Fruit fly (Drosophila melanogaster) whole organism, embryonic: ENCODE results near the gene CG43980.
A peak's percentile ranks its signal among the peaks of the same experiment; 100 is the strongest.

Experiments used
- Atf6 ChIP-seq: fragments of 200-800 bp; sonication (Bioruptor generic); IDR thresholded peaks from 2 replicates; pipeline ENCODE4 v1.3.6; 2022; ENCODE audit warnings: missing biosample characterization, missing genetic modification characterization
- Bgb ChIP-seq: fragments of 200-800 bp; sonication (Bioruptor generic); IDR thresholded peaks from 2 replicates; pipeline ENCODE4 v1.3.6; 2022; ENCODE audit warnings: missing biosample characterization, missing genetic modification characterization; ENCODE audit not compliant: partially characterized antibody
- CG10209 ChIP-seq: fragments of 200-800 bp; sonication (Bioruptor generic); optimal IDR thresholded peaks from 3 replicates; lab custom pipeline; 2017; ENCODE audit warnings: missing biosample characterization, mild to moderate bottlenecking, missing genetic modification characterization, missing genetic modification reagents
- CG12104 ChIP-seq: fragments of 200-800 bp; sonication (Bioruptor generic); optimal IDR thresholded peaks from 3 replicates; lab custom pipeline; 2016; ENCODE audit warnings: missing biosample characterization, missing genetic modification characterization
- CG1233 ChIP-seq: fragments of 200-800 bp; sonication (Bioruptor generic); optimal IDR thresholded peaks from 4 replicates; lab custom pipeline; 2018; ENCODE audit warnings: missing biosample characterization, mild to moderate bottlenecking, missing genetic modification characterization
- CG13296 ChIP-seq: fragments of 200-800 bp; sonication (Bioruptor generic); optimal IDR thresholded peaks from 3 replicates; lab custom pipeline; 2018; ENCODE audit warnings: missing biosample characterization, mild to moderate bottlenecking, missing genetic modification characterization
- CG15269 ChIP-seq: fragments of 200-800 bp; sonication (Bioruptor generic); optimal IDR thresholded peaks from 2 replicates; lab custom pipeline; 2018; ENCODE audit warnings: missing biosample characterization, mild to moderate bottlenecking, missing genetic modification characterization, moderate library complexity
- CG2120 ChIP-seq: fragments of 200-800 bp; sonication (Bioruptor generic); optimal IDR thresholded peaks from 3 replicates; lab custom pipeline; 2016; ENCODE audit warnings: missing biosample characterization, missing genetic modification characterization
- CG2712 ChIP-seq: fragments of 200-800 bp; optimal IDR thresholded peaks from 3 replicates; lab custom pipeline; 2019; ENCODE audit warnings: missing biosample characterization, mild to moderate bottlenecking, missing genetic modification characterization, moderate library complexity
- CG32532 ChIP-seq: fragments of 200-800 bp; sonication (Bioruptor generic); IDR thresholded peaks from 2 replicates; pipeline ENCODE4 v1.3.6; 2022; ENCODE audit warnings: missing biosample characterization, missing genetic modification characterization
- CG5953 ChIP-seq: fragments of 200-800 bp; sonication (Bioruptor generic); IDR thresholded peaks from 2 replicates; pipeline ENCODE4 v1.3.6; 2022; ENCODE audit warnings: missing biosample characterization, missing genetic modification characterization
- CG7963 ChIP-seq: fragments of 200-800 bp; sonication (Bioruptor generic); IDR thresholded peaks from 3 replicates; pipeline ENCODE4 v1.3.6; 2022; ENCODE audit warnings: missing biosample characterization, missing genetic modification characterization; ENCODE audit not compliant: partially characterized antibody
- CG8388 ChIP-seq: fragments of 200-800 bp; sonication (Bioruptor generic); optimal IDR thresholded peaks from 2 replicates; lab custom pipeline; 2019; ENCODE audit warnings: missing biosample characterization, mild to moderate bottlenecking, missing genetic modification characterization, moderate library complexity
- CG9215 ChIP-seq: fragments of 200-800 bp; sonication (Bioruptor generic); IDR thresholded peaks from 2 replicates; pipeline ENCODE4 v1.3.6; 2022; ENCODE audit warnings: missing biosample characterization, missing genetic modification characterization
- CHES-1-like ChIP-seq: fragments of 200-800 bp; sonication (Bioruptor generic); optimal IDR thresholded peaks from 2 replicates; lab custom pipeline; 2016; ENCODE audit warnings: missing biosample characterization, missing genetic modification characterization
- Deaf1 ChIP-seq: fragments of 200-800 bp; optimal IDR thresholded peaks from 3 replicates; lab custom pipeline; 2019; ENCODE audit warnings: missing biosample characterization, mild to moderate bottlenecking, missing genetic modification characterization, moderate library complexity
- Doc3 ChIP-seq: fragments of 200-800 bp; sonication (Bioruptor generic); IDR thresholded peaks from 3 replicates; pipeline ENCODE4 v1.3.6; 2022; ENCODE audit warnings: missing biosample characterization, missing genetic modification characterization; ENCODE audit not compliant: partially characterized antibody
- ERR ChIP-seq: fragments of 200-800 bp; sonication (Bioruptor generic); optimal IDR thresholded peaks from 2 replicates; lab custom pipeline; 2016; ENCODE audit warnings: missing biosample characterization, missing genetic modification characterization
- Ets65A ChIP-seq: fragments of 200-800 bp; sonication (Bioruptor generic); peaks from one replicate; lab custom pipeline; 2016; ENCODE audit warnings: missing biosample characterization, missing genetic modification characterization
- HLHmδ ChIP-seq: fragments of 200-800 bp; sonication (Bioruptor generic); optimal IDR thresholded peaks from 2 replicates; lab custom pipeline; 2018; ENCODE audit warnings: missing biosample characterization, mild to moderate bottlenecking, missing genetic modification characterization, moderate library complexity
- Hr3 ChIP-seq: fragments of 200-800 bp; sonication (Bioruptor generic); optimal IDR thresholded peaks from 3 replicates; lab custom pipeline; 2016; ENCODE audit warnings: missing biosample characterization, missing genetic modification characterization
- Kr ChIP-seq: fragments of 200-800 bp; sonication (Bioruptor generic); optimal IDR thresholded peaks from 2 replicates; lab custom pipeline; 2017; ENCODE audit warnings: missing biosample characterization, mild to moderate bottlenecking, missing genetic modification characterization
- MTF-1 ChIP-seq: fragments of 200-800 bp; sonication (Bioruptor generic); optimal IDR thresholded peaks from 2 replicates; lab custom pipeline; 2018; ENCODE audit warnings: missing biosample characterization, mild to moderate bottlenecking, missing genetic modification characterization, borderline replicate concordance
- Mad ChIP-seq: fragments of 200-800 bp; sonication (Bioruptor generic); optimal IDR thresholded peaks from 2 replicates; lab custom pipeline; 2016; ENCODE audit warnings: missing biosample characterization, missing genetic modification characterization
- Meics ChIP-seq: fragments of 200-800 bp; sonication (Bioruptor generic); optimal IDR thresholded peaks from 2 replicates; lab custom pipeline; 2017; ENCODE audit warnings: missing biosample characterization, mild to moderate bottlenecking, missing genetic modification characterization
- Mrtf ChIP-seq: fragments of 200-800 bp; sonication (Bioruptor generic); IDR thresholded peaks from 3 replicates; pipeline ENCODE4 v1.3.6; 2022; ENCODE audit warnings: missing biosample characterization, missing genetic modification characterization
- Nf-YA ChIP-seq: fragments of 200-800 bp; sonication (Bioruptor generic); IDR thresholded peaks from 2 replicates; pipeline ENCODE4 v1.3.6; 2022; ENCODE audit warnings: missing biosample characterization, missing genetic modification characterization
- Optix ChIP-seq: fragments of 200-800 bp; sonication (Bioruptor generic); IDR thresholded peaks from 3 replicates; pipeline ENCODE4 v1.3.6; 2022; ENCODE audit warnings: missing biosample characterization, missing genetic modification characterization
- Sox100B ChIP-seq: fragments of 200-800 bp; sonication (Bioruptor generic); optimal IDR thresholded peaks from 3 replicates; lab custom pipeline; 2018; ENCODE audit warnings: missing biosample characterization, mild to moderate bottlenecking, missing genetic modification characterization
- Spps ChIP-seq: fragments of 200-800 bp; sonication (Bioruptor generic); optimal IDR thresholded peaks from 2 replicates; lab custom pipeline; 2018; ENCODE audit warnings: missing biosample characterization, mild to moderate bottlenecking, missing genetic modification characterization
- Xbp1 ChIP-seq: fragments of 200-800 bp; sonication (Bioruptor generic); optimal IDR thresholded peaks from 3 replicates; lab custom pipeline; 2016; ENCODE audit warnings: missing biosample characterization, mild to moderate bottlenecking, missing genetic modification characterization
- ap ChIP-seq: fragments of 200-800 bp; sonication (Bioruptor generic); IDR thresholded peaks from 2 replicates; pipeline ENCODE4 v1.3.6; 2022; ENCODE audit warnings: missing biosample characterization, missing genetic modification characterization
- ase ChIP-seq: fragments of 200-800 bp; sonication (Bioruptor generic); IDR thresholded peaks from 3 replicates; pipeline ENCODE4 v1.3.6; 2022; ENCODE audit warnings: missing biosample characterization, missing genetic modification characterization
- chif ChIP-seq, 2 experiments: fragments of 200-800 bp; sonication (Bioruptor generic); optimal IDR thresholded peaks; 3 replicates each; lab custom pipeline; 2016; ENCODE audit warnings: missing biosample characterization in 2 of 2, missing genetic modification characterization in 2 of 2
- chinmo ChIP-seq: fragments of 200-800 bp; sonication (Bioruptor generic); IDR thresholded peaks from 4 replicates; pipeline ENCODE4 v1.3.6; 2022; ENCODE audit warnings: missing biosample characterization, missing genetic modification characterization; ENCODE audit not compliant: partially characterized antibody
- corto ChIP-seq: fragments of 200-800 bp; sonication (Bioruptor generic); optimal IDR thresholded peaks from 2 replicates; lab custom pipeline; 2016; ENCODE audit warnings: missing biosample characterization, mild to moderate bottlenecking, missing genetic modification characterization, moderate library complexity
- dpn ChIP-seq, 2 experiments: fragments of 200-800 bp; sonication (Bioruptor generic); optimal IDR thresholded peaks; 3 replicates each; lab custom pipeline; 2016; ENCODE audit warnings: missing biosample characterization in 2 of 2, missing genetic modification characterization in 2 of 2
- ham ChIP-seq: fragments of 200-800 bp; sonication (Bioruptor generic); IDR thresholded peaks from 2 replicates; pipeline ENCODE4 v1.3.6; 2022; ENCODE audit warnings: missing biosample characterization, missing genetic modification characterization
- hb ChIP-seq: fragments of 200-800 bp; sonication (Bioruptor generic); IDR thresholded peaks from 3 replicates; pipeline ENCODE4 v1.3.6; 2022; ENCODE audit warnings: missing biosample characterization, missing genetic modification characterization; ENCODE audit not compliant: partially characterized antibody
- jigr1 ChIP-seq: fragments of 200-800 bp; sonication (Bioruptor generic); IDR thresholded peaks from 3 replicates; pipeline ENCODE4 v1.3.6; 2022; ENCODE audit warnings: missing biosample characterization, missing genetic modification characterization
- nom ChIP-seq: fragments of 200-800 bp; sonication (Bioruptor generic); optimal IDR thresholded peaks from 2 replicates; lab custom pipeline; 2017; ENCODE audit warnings: missing biosample characterization, missing genetic modification characterization, mild to moderate bottlenecking, moderate library complexity, missing genetic modification reagents
- otp ChIP-seq: fragments of 200-800 bp; sonication (Bioruptor generic); IDR thresholded peaks from 3 replicates; pipeline ENCODE4, ENCODE4 v1.3.6; 2022; ENCODE audit warnings: missing biosample characterization, missing genetic modification characterization
- ranshi ChIP-seq: fragments of 200-800 bp; sonication (Bioruptor generic); IDR thresholded peaks from 2 replicates; pipeline ENCODE4 v1.3.6; 2022; ENCODE audit warnings: missing biosample characterization, missing genetic modification characterization
- seq ChIP-seq: fragments of 200-800 bp; sonication (Bioruptor generic); IDR thresholded peaks from 2 replicates; pipeline ENCODE4 v1.3.6; 2022; ENCODE audit warnings: missing biosample characterization, missing genetic modification characterization
- slp2 ChIP-seq: fragments of 200-800 bp; sonication (Bioruptor generic); optimal IDR thresholded peaks from 2 replicates; lab custom pipeline; 2016; ENCODE audit warnings: missing biosample characterization, missing genetic modification characterization
- sna ChIP-seq: fragments of 200-800 bp; sonication (Bioruptor generic); IDR thresholded peaks from 2 replicates; pipeline ENCODE4 v1.3.6; 2022; ENCODE audit warnings: missing biosample characterization, missing genetic modification characterization; ENCODE audit not compliant: partially characterized antibody
- sqz ChIP-seq: fragments of 200-800 bp; sonication (Bioruptor generic); optimal IDR thresholded peaks from 3 replicates; lab custom pipeline; 2018; ENCODE audit warnings: missing biosample characterization, mild to moderate bottlenecking, missing genetic modification characterization
- stwl ChIP-seq: fragments of 200-800 bp; sonication (Bioruptor generic); optimal IDR thresholded peaks from 3 replicates; lab custom pipeline; 2018; ENCODE audit warnings: missing biosample characterization, mild to moderate bottlenecking, missing genetic modification characterization, moderate library complexity
- tll ChIP-seq, 2 experiments: fragments of 200-800 bp in 1 of 2; fragments of >200 bp in 1 of 2; sonication (Bioruptor generic) in 1 of 2; optimal IDR thresholded peaks; 2 replicates each; lab custom pipeline; 2017 to 2019; ENCODE audit warnings: missing biosample characterization in 2 of 2, missing genetic modification characterization in 2 of 2, mild to moderate bottlenecking in 1 of 2, moderate library complexity in 1 of 2
- trem ChIP-seq: fragments of 200-800 bp; optimal IDR thresholded peaks from 3 replicates; lab custom pipeline; 2019; ENCODE audit warnings: missing biosample characterization, mild to moderate bottlenecking, missing genetic modification characterization, moderate library complexity
- usp ChIP-seq: fragments of >200 bp; optimal IDR thresholded peaks from 2 replicates; lab custom pipeline; 2017; ENCODE audit warnings: missing biosample characterization, missing genetic modification characterization

Gene CG43980

DNA sequence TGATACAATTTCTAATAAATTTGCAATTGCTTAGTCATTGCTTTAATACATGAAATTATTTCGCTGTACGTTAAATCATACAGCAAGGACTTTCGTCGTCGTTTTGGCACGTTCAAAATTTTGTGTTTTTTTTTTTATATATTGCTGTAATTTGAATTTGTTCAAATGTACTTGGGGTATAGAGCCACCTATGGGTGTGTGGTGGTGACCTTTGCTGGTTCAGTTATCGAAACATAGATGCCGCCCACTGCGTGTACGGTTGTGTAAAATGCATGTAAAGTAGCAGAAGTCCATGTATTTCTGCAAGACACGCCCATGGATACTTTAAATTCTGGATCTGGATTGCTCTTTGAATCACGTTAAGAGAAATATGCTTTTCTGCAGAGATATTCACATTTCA is 40.5 kb upstream of the CG43980 start (continued):
- TF ChIP-seq nom (GFP tag; lab: Kevin White, UChicago) (no peak), chif (GFP tag; optimal IDR thresholded peaks at IDR 0.05; lab: Kevin White, UChicago) (peak; percentile 40 to 93), dpn (GFP tag; optimal IDR thresholded peaks at IDR 0.05; lab: Kevin White, UChicago) (peak; percentile 74 to 77), CG15269 (tag; lab: Kevin White, UChicago) (no peak), CG8388 (GFP tag; lab: Kevin White, UChicago) (no peak), CHES-1-like (GFP tag; lab: Kevin White, UChicago) (peak; percentile 51), CG9215 (GFP tag; lab: Robert Waterston, UW) (peak; percentile 52; the same call in 1 of the 2 replicates), Meics (GFP tag; lab: Kevin White, UChicago) (no peak), Spps (tag; lab: Kevin White, UChicago) (no peak), CG1233 (GFP tag; lab: Kevin White, UChicago) (peak; percentile 30), Deaf1 (tag; lab: Kevin White, UChicago) (no peak), CG13296 (GFP tag; lab: Kevin White, UChicago) (no peak), CG2712 (tag; lab: Kevin White, UChicago) (no peak), Ets65A (GFP tag; lab: Kevin White, UChicago) (peak; percentile 96), CG12104 (GFP tag; lab: Kevin White, UChicago) (no peak), Doc3 (GFP tag; lab: Robert Waterston, UW) (no peak), CG10209 (GFP tag; lab: Kevin White, UChicago) (peak; percentile 16), ham (0 out of 2 replicates have a peak, but pooled peaks have one; percentile 23), sna (GFP tag; lab: Robert Waterston, UW) (no peak), Bgb (peak; percentile 82), Mad (GFP tag; lab: Kevin White, UChicago) (peak; percentile 52), sqz (GFP tag; lab: Kevin White, UChicago) (peak; percentile 66), Mrtf (peak; percentile 67), CG32532 (GFP tag; lab: Robert Waterston, UW) (peak; percentile 83; the same call in 1 of the 2 replicates), chinmo (GFP tag; lab: Robert Waterston, UW) (no peak), trem (tag; lab: Kevin White, UChicago) (peak; percentile 53), Hr3 (GFP tag; lab: Kevin White, UChicago) (peak; percentile 81), hb (GFP tag; lab: Robert Waterston, UW) (0 out of 3 replicates have a peak, but pooled peaks have one; percentile 32), Atf6 (GFP tag; lab: Robert Waterston, UW) (no peak), slp2 (GFP tag; lab: Kevin White, UChicago) (no peak), HLHmδ (peak; percentile 44), Sox100B (GFP tag; lab: Kevin White, UChicago) (no peak), Xbp1 (peak; percentile 84), CG2120 (GFP tag; lab: Kevin White, UChicago) (peak; percentile 64), MTF-1 (GFP tag; lab: Kevin White, UChicago) (peak; percentile 7), corto (GFP tag; lab: Kevin White, UChicago) (no peak), CG7963 (GFP tag; lab: Robert Waterston, UW) (no peak), tll (GFP tag; optimal IDR thresholded peaks at IDR 0.05; lab: Kevin White, UChicago) (peak in 1 of 2 experiments; percentile 53), CG5953 (GFP tag; lab: Robert Waterston, UW) (no peak), seq (GFP tag; lab: Robert Waterston, UW) (no peak), Kr (GFP tag; lab: Kevin White, UChicago) (no peak), usp (GFP tag; lab: Kevin White, UChicago) (no peak), stwl (tag; lab: Kevin White, UChicago) (no peak), ase (GFP tag; lab: Robert Waterston, UW) (peak; percentile 79), ERR (GFP tag; lab: Kevin White, UChicago) (peak; percentile 32), Optix (GFP tag; lab: Robert Waterston, UW) (no peak), Nf-YA (GFP tag; lab: Robert Waterston, UW) (no peak), otp (no peak), ranshi (peak; percentile 69), ap (GFP tag; lab: Robert Waterston, UW) (no peak), jigr1 (GFP tag; lab: Robert Waterston, UW) (no peak)
